Fruit fly (Drosophila melanogaster): Measurements from ENCODE around the gene Boh2.

Gene Boh2

dm6 chr2L:11210970-11211967, 32.4 kb downstream of the Boh2 start (continued):
- peak; percentile 64 for TF ChIP-seq eg (GFP tag; IDR thresholded peaks at IDR 0.05)
- peak; percentile 35 for TF ChIP-seq Eip78C (GFP tag)
- no peak for TF ChIP-seq Hr4 (GFP tag; optimal IDR thresholded peaks at IDR 0.05)
- no peak for TF ChIP-seq spab (GFP tag; optimal IDR thresholded peaks at IDR 0.05)
- no peak for TF ChIP-seq CG6854 (GFP tag; optimal IDR thresholded peaks at IDR 0.05)
- TF ChIP-seq dac (GFP tag; optimal IDR thresholded peaks at IDR 0.05) = peak; percentile 5
- no peak for TF ChIP-seq CG31627 (GFP tag; optimal IDR thresholded peaks at IDR 0.05)
- TF ChIP-seq dsx (GFP tag; optimal IDR thresholded peaks at IDR 0.05; ENCODE audit: poor library complexity, severe bottlenecking) = no peak
- TF ChIP-seq Sox102F (GFP tag; optimal IDR thresholded peaks at IDR 0.05) = no peak
- TF ChIP-seq CG6808 (GFP tag; optimal IDR thresholded peaks at IDR 0.05) = no peak
- no peak for TF ChIP-seq Lpt (GFP tag; optimal IDR thresholded peaks at IDR 0.05)
- TF ChIP-seq topi (GFP tag; optimal IDR thresholded peaks at IDR 0.05) = no peak
- no peak for TF ChIP-seq Sox15 (GFP tag; optimal IDR thresholded peaks at IDR 0.05)
- TF ChIP-seq CG32006 (GFP tag; optimal IDR thresholded peaks at IDR 0.05) = peak; percentile 32
- TF ChIP-seq achi (GFP tag; optimal IDR thresholded peaks at IDR 0.05) = no peak
- TF ChIP-seq vri (GFP tag; optimal IDR thresholded peaks at IDR 0.05) = no peak

dm6 chr2L:11218918-11219317, 40.1 kb downstream of the Boh2 start:
- TF ChIP-seq CG6276 (GFP tag; optimal IDR thresholded peaks at IDR 0.05) (peak; percentile 23), Hr38 (GFP tag; optimal IDR thresholded peaks at IDR 0.05) (no peak)

- TF ChIP-seq esn (GFP tag; optimal IDR thresholded peaks at IDR 0.05) (peak; percentile 90), CG9139 (GFP tag; optimal IDR thresholded peaks at IDR 0.05) (peak; percentile 45), CG34406 (GFP tag; optimal IDR thresholded peaks at IDR 0.05) (peak; percentile 86), Met (GFP tag; optimal IDR thresholded peaks at IDR 0.05) (peak; percentile 88), Smox (GFP tag; optimal IDR thresholded peaks at IDR 0.05) (peak; percentile 86), CG6163 (GFP tag; IDR thresholded peaks at IDR 0.05) (peak; percentile 71; the same call in 2 of the 3 replicates), Lpt (GFP tag; optimal IDR thresholded peaks at IDR 0.05) (peak; percentile 67), Blimp-1 (GFP tag; optimal IDR thresholded peaks at IDR 0.05) (peak; percentile 63), cyc (GFP tag; optimal IDR thresholded peaks at IDR 0.05) (peak; percentile 83), Hr4 (GFP tag; optimal IDR thresholded peaks at IDR 0.05) (peak; percentile 80), eg (GFP tag; IDR thresholded peaks at IDR 0.05) (peak; percentile 67; the same call in 2 of the 3 replicates), ss (GFP tag; optimal IDR thresholded peaks at IDR 0.05) (peak; percentile 81), spab (GFP tag; optimal IDR thresholded peaks at IDR 0.05) (peak; percentile 76), CG6854 (GFP tag; optimal IDR thresholded peaks at IDR 0.05) (peak; percentile 46), net (GFP tag; optimal IDR thresholded peaks at IDR 0.05) (peak; percentile 81), CG11294 (GFP tag; IDR thresholded peaks at IDR 0.05) (peak; percentile 63), CG8319 (GFP tag; optimal IDR thresholded peaks at IDR 0.05) (peak; percentile 72), fd85E (GFP tag; optimal IDR thresholded peaks at IDR 0.05) (peak; percentile 47), Hr39 (GFP tag; optimal IDR thresholded peaks at IDR 0.05) (peak; percentile 75), CG6792 (GFP tag; optimal IDR thresholded peaks at IDR 0.05) (peak; percentile 85), OdsH (GFP tag; optimal IDR thresholded peaks at IDR 0.05) (peak; percentile 85), topi (GFP tag; optimal IDR thresholded peaks at IDR 0.05) (peak; percentile 84), CG3032 (tag; optimal IDR thresholded peaks at IDR 0.05) (peak; percentile 89), lz (GFP tag; optimal IDR thresholded peaks at IDR 0.05) (peak; percentile 81), CG6276 (GFP tag; optimal IDR thresholded peaks at IDR 0.05) (peak; percentile 53), Gug (GFP tag; IDR thresholded peaks at IDR 0.05) (peak; percentile 62; the same call in 1 of the 2 replicates), vri (GFP tag; optimal IDR thresholded peaks at IDR 0.05) (peak; percentile 77), CG11902 (GFP tag; optimal IDR thresholded peaks at IDR 0.05) (peak; percentile 71), Sox15 (GFP tag; optimal IDR thresholded peaks at IDR 0.05) (peak; percentile 59), CG11762 (GFP tag; optimal IDR thresholded peaks at IDR 0.05; ENCODE audit: insufficient read depth) (peak; percentile 70), dac (GFP tag; optimal IDR thresholded peaks at IDR 0.05) (peak; percentile 33), salr (GFP tag; optimal IDR thresholded peaks at IDR 0.05) (peak; percentile 7 to 88), CG10631 (GFP tag; optimal IDR thresholded peaks at IDR 0.05) (peak; percentile 87), fkh (GFP tag; optimal IDR thresholded peaks at IDR 0.05) (no peak), CG8119 (GFP tag; IDR thresholded peaks at IDR 0.05) (peak; percentile 86), Hr38 (GFP tag; optimal IDR thresholded peaks at IDR 0.05) (no peak)
Observed at dm6 chr2L:11219446-11220038, 40.7 kb downstream of the Boh2 start.
